Fruit fly (Drosophila melanogaster) whole organism, wandering third instar larva: ENCODE results near the gene endos.
A peak's percentile ranks its signal among the peaks of the same experiment; 100 is the strongest.

ENCODE experiments used
- Abd-B ChIP-seq: fragments of >200 bp; optimal IDR thresholded peaks from 2 replicates; lab custom pipeline; 2017; ENCODE audit warnings: missing biosample characterization, missing genetic modification characterization
- Dfd ChIP-seq: fragments of >200 bp; optimal IDR thresholded peaks from 2 replicates; lab custom pipeline; 2017; ENCODE audit warnings: missing biosample characterization, missing genetic modification characterization
- GATAd ChIP-seq: sonication (Bioruptor generic); optimal IDR thresholded peaks from 2 replicates; lab custom pipeline; 2016; ENCODE audit warnings: missing biosample characterization, missing genetic modification characterization
- HLH106 ChIP-seq: fragments of 200-800 bp; optimal IDR thresholded peaks from 3 replicates; lab custom pipeline; 2019; ENCODE audit warnings: missing biosample characterization, mild to moderate bottlenecking, missing genetic modification characterization, moderate library complexity
- Hr78 ChIP-seq: fragments of >200 bp; optimal IDR thresholded peaks from 2 replicates; lab custom pipeline; 2017; ENCODE audit warnings: missing biosample characterization, missing genetic modification characterization
- Mio ChIP-seq: sonication (Bioruptor generic); optimal IDR thresholded peaks from 2 replicates; lab custom pipeline; 2016; ENCODE audit warnings: missing biosample characterization, missing genetic modification characterization
- Myc ChIP-seq: fragments of >200 bp; optimal IDR thresholded peaks from 2 replicates; lab custom pipeline; 2017
- pan ChIP-seq: fragments of >200 bp; optimal IDR thresholded peaks from 2 replicates; lab custom pipeline; 2017
- psq ChIP-seq: fragments of 200-800 bp; sonication (Bioruptor generic); optimal IDR thresholded peaks from 3 replicates; lab custom pipeline; 2017; ENCODE audit warnings: missing biosample characterization, mild to moderate bottlenecking, missing genetic modification characterization, moderate library complexity
- rgr ChIP-seq: fragments of 200-800 bp; sonication (Bioruptor generic); optimal IDR thresholded peaks from 3 replicates; lab custom pipeline; 2016; ENCODE audit warnings: missing biosample characterization, mild to moderate bottlenecking, missing genetic modification characterization
- tai ChIP-seq: sonication (Bioruptor generic); optimal IDR thresholded peaks from 2 replicates; lab custom pipeline; 2016; ENCODE audit warnings: missing biosample characterization, missing genetic modification characterization
- usp ChIP-seq: fragments of >200 bp; optimal IDR thresholded peaks from 2 replicates; lab custom pipeline; 2017; ENCODE audit warnings: missing biosample characterization, missing genetic modification characterization

DNA sequence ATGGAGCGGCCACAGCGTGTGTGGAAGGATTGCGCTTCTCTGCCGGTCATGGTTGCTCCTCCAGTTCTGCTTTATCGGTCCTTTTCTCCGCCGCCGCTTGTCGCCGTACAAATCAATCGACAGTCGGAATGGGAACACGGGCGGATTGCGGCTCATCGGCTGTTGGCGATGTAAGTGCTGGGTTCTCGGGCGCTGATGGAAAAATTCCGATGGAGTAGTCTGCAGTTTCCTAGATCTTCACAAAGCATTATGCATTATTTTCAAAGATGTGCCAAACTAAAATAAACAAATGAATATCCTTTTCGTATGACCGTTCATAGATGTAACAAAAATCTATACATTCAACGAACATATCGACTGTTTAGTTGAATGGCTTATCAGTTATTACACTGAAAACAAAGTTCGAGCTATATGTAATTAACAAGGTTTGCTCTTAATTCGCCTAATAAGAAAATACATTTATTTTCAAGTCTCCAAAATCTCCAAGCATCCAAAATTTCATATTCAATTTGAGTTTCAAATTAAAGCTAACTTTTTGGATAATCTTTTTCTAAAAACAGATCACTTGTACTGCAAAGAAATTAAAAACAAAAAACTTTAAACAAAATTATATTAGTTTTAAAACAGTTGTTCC is 18.2 kb upstream of the endos start, which contains the start of gene Neurl4:
- TF ChIP-seq usp (GFP tag; lab: Kevin White, UChicago) (no peak), psq (GFP tag; lab: Kevin White, UChicago) (peak; percentile 51), Dfd (GFP tag; lab: Kevin White, UChicago) (no peak), tai (GFP tag; lab: Kevin White, UChicago) (no peak), Mio (GFP tag; lab: Kevin White, UChicago) (no peak), pan (lab: Kevin White, UChicago) (no peak), Abd-B (GFP tag; lab: Kevin White, UChicago) (no peak), Hr78 (GFP tag; lab: Kevin White, UChicago) (no peak), rgr (GFP tag; lab: Kevin White, UChicago) (no peak), GATAd (GFP tag; lab: Kevin White, UChicago) (peak; percentile 35), HLH106 (tag; lab: Kevin White, UChicago) (peak; percentile 77), Myc (lab: Kevin White, UChicago) (no peak)
